Fruit fly (Drosophila melanogaster): ENCODE results near the gene CG13713.

DNA sequence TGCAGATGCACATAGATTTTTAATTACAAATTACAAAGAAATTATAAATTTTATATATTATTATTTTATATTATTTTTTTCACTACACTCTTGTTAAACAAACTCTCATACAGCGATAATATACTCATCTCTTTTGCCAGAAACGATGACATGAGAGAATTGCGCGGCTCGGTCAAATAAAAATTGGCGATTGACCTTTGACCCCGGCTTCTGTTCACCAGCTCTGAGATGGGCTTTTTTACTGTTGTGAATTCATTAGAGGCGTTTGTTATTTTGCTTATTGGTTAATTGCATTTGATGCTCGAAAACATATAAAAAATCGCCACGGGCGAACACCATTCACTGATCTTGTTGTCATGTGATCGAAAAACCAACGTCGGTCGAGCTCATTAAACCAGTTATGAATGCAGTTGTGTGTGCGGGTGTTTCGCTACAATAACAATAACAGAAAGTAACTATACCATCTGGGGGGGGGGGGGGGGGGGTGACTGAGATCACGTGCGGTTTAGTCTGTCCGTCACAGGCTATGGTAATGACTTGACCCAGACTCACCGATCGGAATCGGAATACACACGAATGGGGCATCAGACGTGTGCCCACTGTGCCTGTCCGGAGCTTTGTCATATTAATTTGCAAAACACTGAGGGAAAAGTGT lies 12.7 kb upstream of the CG13713 start:
- TF ChIP-seq CG34367 (tag; optimal IDR thresholded peaks at IDR 0.05) (no peak), CG9948 (tag; optimal IDR thresholded peaks at IDR 0.05) (no peak), CG32121 (GFP tag; IDR thresholded peaks at IDR 0.05) (no peak), rn (GFP tag; IDR thresholded peaks at IDR 0.05) (no peak)

Data from whole organism, pupa.